Worm (Caenorhabditis elegans) whole organism, midembryonic: Measurements from ENCODE around the gene srg-11.

Experiments used
- cog-1 ChIP-seq: sonication (generic microtip); optimal IDR thresholded peaks from 2 replicates; lab custom pipeline; 2016; ENCODE audit warnings: missing genetic modification characterization, missing compliant biosample characterization
- flt-1 ChIP-seq: fragments of 200-800 bp; sonication (Bioruptor generic); IDR thresholded peaks from 2 replicates; pipeline ENCODE4 v1.3.6; 2022; ENCODE audit warnings: missing genetic modification characterization, missing compliant biosample characterization
- klf-2 ChIP-seq: fragments of 200-800 bp; sonication (Bioruptor generic); conservative IDR thresholded peaks from 2 replicates; pipeline ENCODE4 v1.3.6; 2022; ENCODE audit warnings: missing genetic modification reagents, missing genetic modification characterization, missing compliant biosample characterization
- med-1 ChIP-seq: sonication (generic microtip); optimal IDR thresholded peaks from 2 replicates; lab custom pipeline; 2017; ENCODE audit warnings: missing genetic modification characterization, mild to moderate bottlenecking, missing compliant biosample characterization, antibody characterized with exemption, missing genetic modification reagents; ENCODE audit not compliant: insufficient read depth
- ref-1 ChIP-seq: fragments of 200-800 bp; sonication (Bioruptor generic); conservative IDR thresholded peaks from 2 replicates; pipeline ENCODE4 v1.3.6; 2022; ENCODE audit warnings: missing genetic modification reagents, missing genetic modification characterization, missing compliant biosample characterization
- tab-1 ChIP-seq: fragments of 200-800 bp; sonication (Bioruptor generic); IDR thresholded peaks from 2 replicates; pipeline ENCODE4 v1.3.6; 2022; ENCODE audit warnings: missing genetic modification characterization, missing compliant biosample characterization
- ztf-23 ChIP-seq: fragments of 200-800 bp; sonication (Bioruptor generic); IDR thresholded peaks from 2 replicates; pipeline ENCODE4 v1.3.6; 2022; ENCODE audit warnings: missing genetic modification reagents, missing genetic modification characterization, missing compliant biosample characterization
- ztf-29 ChIP-seq: fragments of 200-800 bp; sonication (Bioruptor generic); IDR thresholded peaks from 2 replicates; pipeline ENCODE4 v1.3.6; 2022; ENCODE audit warnings: missing genetic modification reagents, missing genetic modification characterization, missing compliant biosample characterization

ce11 chrIII:4665272-4665671, 14.5 kb upstream of the srg-11 start, which contains the start of gene T23F11.4:
- no peak for TF ChIP-seq tab-1
- no peak for TF ChIP-seq ztf-29 (GFP tag; lab: Robert Waterston, UW)
- no peak for TF ChIP-seq klf-2 (GFP tag; lab: Robert Waterston, UW)
- no peak for TF ChIP-seq flt-1 (GFP tag; lab: Robert Waterston, UW)
- no peak for TF ChIP-seq ztf-23
- no peak for TF ChIP-seq ref-1 (GFP tag; lab: Robert Waterston, UW)
- no peak for TF ChIP-seq cog-1 (tag; lab: Kevin White, UChicago)
- TF ChIP-seq med-1 (GFP tag; lab: Kevin White, UChicago): no peak
